Worm (Caenorhabditis elegans): Measurements from ENCODE around the gene lmtr-2.

The lmtr-2 gene

DNA sequence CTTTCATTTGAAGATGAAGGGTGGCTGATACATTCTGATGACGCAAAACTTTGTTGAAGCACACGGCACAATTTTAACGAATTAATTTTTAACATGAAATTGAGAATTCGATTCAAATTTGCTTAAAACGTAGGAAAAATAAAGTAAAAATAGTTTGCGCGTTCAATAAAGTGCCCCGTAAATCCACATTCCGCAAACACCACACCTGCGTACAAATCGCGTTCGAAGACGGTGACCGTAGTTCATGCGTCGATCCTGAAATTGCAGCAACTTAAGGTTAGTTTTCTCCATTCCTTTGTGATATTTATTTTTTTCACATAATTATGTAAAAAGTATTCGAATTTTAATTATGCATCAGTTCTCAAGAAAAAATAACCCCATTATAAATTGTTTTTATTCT is 13.8 kb upstream of the lmtr-2 start, which contains the start of gene F43H9.3:
F43H9.3 (minus strand) TSS at position 189 of the 400 bp plus-strand sequence.
- peak; percentile 0 for TF ChIP-seq fos-1 (tag; optimal IDR thresholded peaks at IDR 0.05)
- peak in 1 of 2 experiments; percentile 88 for TF ChIP-seq lsy-2 (tag; optimal IDR thresholded peaks at IDR 0.05)
- TF ChIP-seq mab-5 (tag; optimal IDR thresholded peaks at IDR 0.05) = no peak
- peak; percentile 62 for TF ChIP-seq R02D3.7 (tag; optimal IDR thresholded peaks at IDR 0.05)
- TF ChIP-seq nhr-23 (tag; optimal IDR thresholded peaks at IDR 0.05) = no peak

DNA sequence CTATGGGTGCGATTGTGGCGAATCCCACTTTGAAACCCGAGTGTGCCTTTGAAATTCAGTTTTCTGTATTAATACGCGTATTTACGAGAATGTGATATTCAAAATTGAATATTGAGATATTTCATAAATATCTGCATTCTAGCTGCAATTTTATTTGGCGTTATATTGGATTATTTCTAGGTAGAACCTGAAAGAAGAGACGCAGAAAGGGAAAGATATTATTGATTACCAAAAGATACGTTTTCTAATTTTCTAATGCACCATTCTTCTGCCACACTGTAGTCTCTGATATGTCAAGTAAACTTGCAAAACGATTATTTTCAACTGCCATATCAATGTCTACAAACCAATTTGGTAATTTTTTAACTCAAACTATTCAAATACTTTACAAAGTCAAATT is 11.1 kb upstream of the lmtr-2 start, which contains the start of gene ech-3:
ech-3 (plus strand) TSS at position 178 of the 400 bp plus-strand sequence.
- TF ChIP-seq Y55F3AM.14 (GFP tag; optimal IDR thresholded peaks at IDR 0.05) = no peak
- TF ChIP-seq F13H6.1 (tag; optimal IDR thresholded peaks at IDR 0.05) = no peak
- TF ChIP-seq ztf-11 (tag; optimal IDR thresholded peaks at IDR 0.05) = no peak
- TF ChIP-seq skn-1 (tag; optimal IDR thresholded peaks at IDR 0.05) = no peak
- TF ChIP-seq ceh-16 (tag; optimal IDR thresholded peaks at IDR 0.05) = no peak
- TF ChIP-seq lin-39 (tag; optimal IDR thresholded peaks at IDR 0.05) = no peak
- TF ChIP-seq nhr-77 (tag; optimal IDR thresholded peaks at IDR 0.05) = no peak
- TF ChIP-seq elt-3 (tag; optimal IDR thresholded peaks at IDR 0.05) = no peak
- TF ChIP-seq snpc-4 (tag; optimal IDR thresholded peaks at IDR 0.05) = no peak
- no peak for TF ChIP-seq gmeb-1 (tag; optimal IDR thresholded peaks at IDR 0.05)
- no peak for TF ChIP-seq sma-3 (GFP tag; optimal IDR thresholded peaks at IDR 0.05)

DNA sequence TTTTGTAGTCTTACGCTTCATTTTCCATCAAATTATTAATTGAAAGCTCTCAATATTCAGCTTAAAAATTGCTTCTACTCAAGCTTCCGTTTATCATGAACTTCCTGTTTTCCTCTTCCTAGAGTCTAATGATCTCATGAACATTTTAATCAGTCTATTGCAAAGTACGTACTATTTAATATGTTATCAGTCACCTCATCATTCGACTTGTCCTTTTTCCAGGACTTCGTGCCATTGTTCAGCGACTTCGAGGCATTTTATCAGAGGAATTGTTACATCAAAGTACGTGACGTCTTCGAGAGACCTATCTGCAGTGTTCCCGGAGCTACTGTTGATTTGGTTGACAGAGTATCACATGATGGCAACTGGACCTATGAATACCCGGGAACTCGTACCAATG is 8.9 kb upstream of the lmtr-2 start:
- TF ChIP-seq nhr-129 (tag; optimal IDR thresholded peaks at IDR 0.05) (no peak), ama-1 (optimal IDR thresholded peaks at IDR 0.05) (no peak), lin-39 (tag; optimal IDR thresholded peaks at IDR 0.05) (no peak), unc-62 (GFP tag; optimal IDR thresholded peaks at IDR 0.05) (no peak), C34F6.9 (tag; optimal IDR thresholded peaks at IDR 0.05) (no peak), sma-9 (GFP tag; optimal IDR thresholded peaks at IDR 0.05) (peak; percentile 5), sma-9 (tag; optimal IDR thresholded peaks at IDR 0.05) (no peak), fos-1 (tag; optimal IDR thresholded peaks at IDR 0.05) (peak; percentile 50), peb-1 (tag; optimal IDR thresholded peaks at IDR 0.05) (no peak), sma-3 (GFP tag; optimal IDR thresholded peaks at IDR 0.05) (no peak), lin-11 (tag; optimal IDR thresholded peaks at IDR 0.05) (no peak), sem-4 (tag; optimal IDR thresholded peaks at IDR 0.05) (no peak), mdl-1 (tag; optimal IDR thresholded peaks at IDR 0.05) (no peak), nhr-25 (tag; optimal IDR thresholded peaks at IDR 0.05) (no peak)

DNA sequence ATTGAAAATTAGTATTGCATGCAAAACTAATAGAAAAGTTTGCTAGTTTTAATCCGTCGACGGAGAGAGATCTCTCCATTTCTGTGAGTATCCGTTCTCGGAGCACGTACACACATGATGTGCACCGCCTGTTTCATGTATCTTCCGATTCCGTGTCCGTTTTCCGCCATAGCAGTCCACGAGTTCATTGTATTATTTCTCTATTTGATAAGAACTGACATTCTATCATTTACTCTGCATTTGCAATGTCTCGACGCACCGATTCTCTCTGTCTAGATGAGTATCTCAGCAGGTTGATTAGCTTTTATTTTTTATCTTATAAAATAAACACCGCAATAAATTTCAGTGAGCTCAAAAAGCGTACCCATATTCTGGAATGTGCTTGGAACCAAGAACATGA is 8.0 kb upstream of the lmtr-2 start:
- TF ChIP-seq ceh-16 (tag; optimal IDR thresholded peaks at IDR 0.05) = no peak
- TF ChIP-seq fos-1 (tag; optimal IDR thresholded peaks at IDR 0.05) = peak; percentile 62

DNA sequence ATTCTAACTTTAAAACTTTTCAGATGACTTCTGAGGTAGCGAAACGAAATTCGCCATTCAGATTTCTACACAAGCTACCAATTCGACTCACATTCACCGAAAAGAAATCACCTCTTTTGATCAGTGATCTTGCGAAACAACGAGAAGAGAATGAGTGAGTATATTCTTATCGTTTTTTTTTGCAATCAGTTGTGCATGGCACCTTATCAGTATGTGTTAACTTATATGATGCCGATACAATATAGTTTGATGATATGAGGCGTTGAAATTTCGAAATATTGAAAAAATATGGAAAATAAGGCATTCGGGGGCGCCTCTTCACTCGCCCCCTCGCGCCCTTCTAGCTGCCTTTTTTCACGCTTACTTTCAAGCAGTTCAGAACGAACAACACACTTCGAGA is 7.0 kb upstream of the lmtr-2 start:
- TF ChIP-seq nhr-25 (tag; optimal IDR thresholded peaks at IDR 0.05) (no peak), egl-27 (tag; optimal IDR thresholded peaks at IDR 0.05) (no peak), snpc-4 (tag; optimal IDR thresholded peaks at IDR 0.05) (no peak), ztf-1 (GFP tag; conservative IDR thresholded peaks at IDR 0.05) (no peak), unc-55 (GFP tag; optimal IDR thresholded peaks at IDR 0.05) (no peak), R02D3.7 (tag; optimal IDR thresholded peaks at IDR 0.05) (no peak), Y55F3AM.14 (GFP tag; optimal IDR thresholded peaks at IDR 0.05) (no peak), lin-13 (GFP tag; optimal IDR thresholded peaks at IDR 0.05) (no peak), lin-39 (tag; optimal IDR thresholded peaks at IDR 0.05) (no peak), skn-1 (tag; optimal IDR thresholded peaks at IDR 0.05) (no peak), sma-9 (GFP tag; optimal IDR thresholded peaks at IDR 0.05) (peak; percentile 49), sma-9 (tag; optimal IDR thresholded peaks at IDR 0.05) (no peak), nhr-11 (tag; optimal IDR thresholded peaks at IDR 0.05) (no peak), blmp-1 (tag; optimal IDR thresholded peaks at IDR 0.05; ENCODE audit: insufficient read depth) (no peak), crh-2 (tag; optimal IDR thresholded peaks at IDR 0.05) (no peak), ceh-82 (tag; optimal IDR thresholded peaks at IDR 0.05) (no peak), nhr-23 (tag; optimal IDR thresholded peaks at IDR 0.05) (no peak), mab-5 (tag; optimal IDR thresholded peaks at IDR 0.05) (no peak), F13H6.1 (tag; optimal IDR thresholded peaks at IDR 0.05) (no peak), fos-1 (tag; optimal IDR thresholded peaks at IDR 0.05) (peak; percentile 97), elt-3 (tag; optimal IDR thresholded peaks at IDR 0.05) (no peak), ceh-16 (tag; optimal IDR thresholded peaks at IDR 0.05) (no peak), gmeb-1 (tag; optimal IDR thresholded peaks at IDR 0.05) (peak; percentile 11), dmd-4 (tag; optimal IDR thresholded peaks at IDR 0.05) (no peak), nhr-237 (tag; optimal IDR thresholded peaks at IDR 0.05) (no peak)

Measured in whole organism, L2 larva.